Fruit fly (Drosophila melanogaster) whole organism, embryonic: ENCODE measurements around the gene CG13026.
A peak's percentile ranks its signal among the peaks of the same experiment; 100 is the strongest.

Source experiments
- Atf6 ChIP-seq: fragments of 200-800 bp; sonication (Bioruptor generic); IDR thresholded peaks from 2 replicates; pipeline ENCODE4 v1.3.6; 2022; ENCODE audit warnings: missing biosample characterization, missing genetic modification characterization
- B-H1 ChIP-seq: fragments of 200-800 bp; sonication (Bioruptor generic); IDR thresholded peaks from 3 replicates; pipeline ENCODE4 v1.3.6; 2022; ENCODE audit warnings: missing biosample characterization, missing genetic modification characterization
- CG10979 ChIP-seq: fragments of 200-800 bp; sonication (Bioruptor generic); optimal IDR thresholded peaks from 2 replicates; lab custom pipeline; 2018; ENCODE audit warnings: missing biosample characterization, mild to moderate bottlenecking, missing genetic modification characterization, moderate library complexity
- CG11085 ChIP-seq: fragments of 200-800 bp; sonication (Bioruptor generic); IDR thresholded peaks from 2 replicates; pipeline ENCODE4 v1.3.6; 2022; ENCODE audit warnings: missing biosample characterization, missing genetic modification characterization
- CG11093 ChIP-seq: fragments of 200-800 bp; sonication (Bioruptor generic); IDR thresholded peaks from 3 replicates; pipeline ENCODE4 v1.3.6; 2022; ENCODE audit warnings: missing biosample characterization, missing genetic modification characterization
- CG12744 ChIP-seq: fragments of 200-800 bp; sonication (Bioruptor generic); optimal IDR thresholded peaks from 2 replicates; lab custom pipeline; 2016; ENCODE audit warnings: missing biosample characterization, missing genetic modification characterization
- CG13424 ChIP-seq: fragments of 200-800 bp; sonication (Bioruptor generic); optimal IDR thresholded peaks from 2 replicates; lab custom pipeline; 2019; ENCODE audit warnings: missing biosample characterization, mild to moderate bottlenecking, missing genetic modification characterization, moderate library complexity
- CG15269 ChIP-seq: fragments of 200-800 bp; sonication (Bioruptor generic); optimal IDR thresholded peaks from 2 replicates; lab custom pipeline; 2018; ENCODE audit warnings: missing biosample characterization, mild to moderate bottlenecking, missing genetic modification characterization, moderate library complexity
- CG17802 ChIP-seq: fragments of 200-800 bp; sonication (Bioruptor generic); optimal IDR thresholded peaks from 2 replicates; lab custom pipeline; 2018; ENCODE audit warnings: missing biosample characterization, mild to moderate bottlenecking, missing genetic modification characterization, moderate library complexity
- CG32772 ChIP-seq: fragments of 200-800 bp; sonication (Bioruptor generic); IDR thresholded peaks from 2 replicates; pipeline ENCODE4 v1.3.6; 2022; ENCODE audit warnings: missing biosample characterization, missing genetic modification characterization
- CG4730 ChIP-seq: fragments of 200-800 bp; sonication (Bioruptor generic); IDR thresholded peaks from 2 replicates; pipeline ENCODE4 v1.3.6; 2022; ENCODE audit warnings: missing biosample characterization, missing genetic modification characterization
- CG6854 ChIP-seq: fragments of 200-800 bp; sonication (Bioruptor generic); optimal IDR thresholded peaks from 3 replicates; lab custom pipeline; 2017; ENCODE audit warnings: missing biosample characterization, mild to moderate bottlenecking, missing genetic modification characterization
- CG7745 ChIP-seq: fragments of 200-800 bp; sonication (Bioruptor generic); optimal IDR thresholded peaks from 2 replicates; lab custom pipeline; 2018; ENCODE audit warnings: missing biosample characterization, mild to moderate bottlenecking, missing genetic modification characterization, moderate library complexity
- CG7963 ChIP-seq: fragments of 200-800 bp; sonication (Bioruptor generic); IDR thresholded peaks from 3 replicates; pipeline ENCODE4 v1.3.6; 2022; ENCODE audit warnings: missing biosample characterization, missing genetic modification characterization; ENCODE audit not compliant: partially characterized antibody
- CG8388 ChIP-seq: fragments of 200-800 bp; sonication (Bioruptor generic); optimal IDR thresholded peaks from 2 replicates; lab custom pipeline; 2019; ENCODE audit warnings: missing biosample characterization, mild to moderate bottlenecking, missing genetic modification characterization, moderate library complexity
- CG9817 ChIP-seq: fragments of 200-800 bp; sonication (Bioruptor generic); optimal IDR thresholded peaks from 2 replicates; lab custom pipeline; 2018; ENCODE audit warnings: missing biosample characterization, mild to moderate bottlenecking, missing genetic modification characterization, moderate library complexity
- Fer3 ChIP-seq: fragments of 200-800 bp; sonication (Bioruptor generic); optimal IDR thresholded peaks from 2 replicates; lab custom pipeline; 2018; ENCODE audit warnings: missing biosample characterization, mild to moderate bottlenecking, missing genetic modification characterization, moderate library complexity
- HLH3B ChIP-seq: fragments of 200-800 bp; sonication (Bioruptor generic); IDR thresholded peaks from 2 replicates; pipeline ENCODE4 v1.3.6; 2022; ENCODE audit warnings: missing biosample characterization, missing genetic modification characterization
- Hmx ChIP-seq: fragments of 200-800 bp; sonication (Bioruptor generic); optimal IDR thresholded peaks from 2 replicates; lab custom pipeline; 2016; ENCODE audit warnings: missing biosample characterization, missing genetic modification characterization
- Mrtf ChIP-seq: fragments of 200-800 bp; sonication (Bioruptor generic); IDR thresholded peaks from 3 replicates; pipeline ENCODE4 v1.3.6; 2022; ENCODE audit warnings: missing biosample characterization, missing genetic modification characterization
- Nf-YA ChIP-seq: fragments of 200-800 bp; sonication (Bioruptor generic); IDR thresholded peaks from 2 replicates; pipeline ENCODE4 v1.3.6; 2022; ENCODE audit warnings: missing biosample characterization, missing genetic modification characterization
- Ssrp ChIP-seq: fragments of 200-800 bp; sonication (Bioruptor generic); optimal IDR thresholded peaks from 2 replicates; lab custom pipeline; 2018; ENCODE audit warnings: missing biosample characterization, mild to moderate bottlenecking, missing genetic modification characterization, moderate library complexity
- ap ChIP-seq: fragments of 200-800 bp; sonication (Bioruptor generic); IDR thresholded peaks from 2 replicates; pipeline ENCODE4 v1.3.6; 2022; ENCODE audit warnings: missing biosample characterization, missing genetic modification characterization
- ase ChIP-seq: fragments of 200-800 bp; sonication (Bioruptor generic); IDR thresholded peaks from 3 replicates; pipeline ENCODE4 v1.3.6; 2022; ENCODE audit warnings: missing biosample characterization, missing genetic modification characterization
- chif ChIP-seq, 2 experiments: fragments of 200-800 bp; sonication (Bioruptor generic); optimal IDR thresholded peaks; 3 replicates each; lab custom pipeline; 2016; ENCODE audit warnings: missing biosample characterization in 2 of 2, missing genetic modification characterization in 2 of 2
- chinmo ChIP-seq: fragments of 200-800 bp; sonication (Bioruptor generic); IDR thresholded peaks from 4 replicates; pipeline ENCODE4 v1.3.6; 2022; ENCODE audit warnings: missing biosample characterization, missing genetic modification characterization; ENCODE audit not compliant: partially characterized antibody
- crol ChIP-seq: fragments of 200-800 bp; sonication (Bioruptor generic); IDR thresholded peaks from 2 replicates; pipeline ENCODE4 v1.3.6; 2022; ENCODE audit warnings: missing biosample characterization, missing genetic modification characterization
- en ChIP-seq: fragments of 200-800 bp; sonication (Bioruptor generic); optimal IDR thresholded peaks from 2 replicates; lab custom pipeline; 2016; ENCODE audit warnings: missing biosample characterization, missing genetic modification characterization
- fd96Cb ChIP-seq: fragments of 200-800 bp; sonication (Bioruptor generic); optimal IDR thresholded peaks from 2 replicates; lab custom pipeline; 2018; ENCODE audit warnings: missing biosample characterization, mild to moderate bottlenecking, missing genetic modification characterization, moderate library complexity
- ind ChIP-seq: fragments of 200-800 bp; sonication (Bioruptor generic); optimal IDR thresholded peaks from 3 replicates; lab custom pipeline; 2016; ENCODE audit warnings: missing biosample characterization, missing genetic modification characterization
- kay ChIP-seq: fragments of 200-800 bp; sonication (Bioruptor generic); optimal IDR thresholded peaks from 2 replicates; lab custom pipeline; 2016; ENCODE audit warnings: missing biosample characterization, missing genetic modification characterization
- lab ChIP-seq: fragments of 200-800 bp; sonication (Bioruptor generic); optimal IDR thresholded peaks from 3 replicates; lab custom pipeline; 2017; ENCODE audit warnings: missing biosample characterization, missing genetic modification characterization, mild to moderate bottlenecking, moderate library complexity, missing genetic modification reagents
- lmd ChIP-seq: fragments of 200-800 bp; sonication (Bioruptor generic); IDR thresholded peaks from 2 replicates; pipeline ENCODE4 v1.3.6; 2022; ENCODE audit warnings: missing biosample characterization, missing genetic modification characterization
- lola ChIP-seq, 3 experiments: fragments of >200 bp in 2 of 3; fragments of 200-800 bp in 1 of 3; sonication (Bioruptor generic) in 1 of 3; optimal IDR thresholded peaks; 2 replicates each; lab custom pipeline; 2017 to 2019; ENCODE audit warnings: missing biosample characterization in 3 of 3, missing genetic modification characterization in 3 of 3, mild to moderate bottlenecking in 1 of 3, moderate library complexity in 1 of 3
- lov ChIP-seq, 2 experiments: fragments of 200-800 bp in 1 of 2; fragments of >200 bp in 1 of 2; sonication (Bioruptor generic) in 1 of 2; IDR thresholded peaks in 1 of 2; optimal IDR thresholded peaks in 1 of 2; 2 replicates in 1 of 2; 3 replicates in 1 of 2; pipeline versions ENCODE4 v1.3.6 to Lab custom; 2017 to 2022; ENCODE audit warnings: missing biosample characterization in 1 of 2, missing genetic modification characterization in 1 of 2
- otp ChIP-seq: fragments of 200-800 bp; sonication (Bioruptor generic); IDR thresholded peaks from 3 replicates; pipeline ENCODE4, ENCODE4 v1.3.6; 2022; ENCODE audit warnings: missing biosample characterization, missing genetic modification characterization
- sd ChIP-seq: fragments of 200-800 bp; sonication (Bioruptor generic); optimal IDR thresholded peaks from 3 replicates; lab custom pipeline; 2018; ENCODE audit warnings: missing biosample characterization, mild to moderate bottlenecking, missing genetic modification characterization, moderate library complexity
- so ChIP-seq: fragments of 200-800 bp; sonication (Bioruptor generic); IDR thresholded peaks from 3 replicates; pipeline ENCODE4 v1.3.6; 2022; ENCODE audit warnings: missing biosample characterization, missing genetic modification characterization
- ssp ChIP-seq: fragments of 200-800 bp; sonication (Bioruptor generic); IDR thresholded peaks from 2 replicates; pipeline ENCODE4 v1.3.6; 2022; ENCODE audit warnings: missing biosample characterization, missing genetic modification characterization
- stc ChIP-seq: fragments of 200-800 bp; sonication (Bioruptor generic); IDR thresholded peaks from 2 replicates; pipeline ENCODE4 v1.3.6; 2022; ENCODE audit warnings: missing biosample characterization, missing genetic modification characterization
- tgo ChIP-seq: fragments of 200-800 bp; sonication (Bioruptor generic); IDR thresholded peaks from 3 replicates; pipeline ENCODE4 v1.3.6; 2022; ENCODE audit warnings: missing biosample characterization, missing genetic modification characterization
- ttk ChIP-seq: fragments of 200-800 bp; sonication (Bioruptor generic); IDR thresholded peaks from 2 replicates; pipeline ENCODE4 v2.1.2; 2022; ENCODE audit warnings: missing biosample characterization, missing genetic modification characterization
- unpg ChIP-seq: fragments of 200-800 bp; sonication (Bioruptor generic); optimal IDR thresholded peaks from 3 replicates; lab custom pipeline; 2018; ENCODE audit warnings: missing biosample characterization, mild to moderate bottlenecking, missing genetic modification characterization, moderate library complexity
- wek ChIP-seq: fragments of 200-800 bp; sonication (Bioruptor generic); optimal IDR thresholded peaks from 3 replicates; lab custom pipeline; 2018; ENCODE audit warnings: missing biosample characterization, mild to moderate bottlenecking, missing genetic modification characterization, moderate library complexity

The CG13026 gene

dm6 chr3L:16699292-16700026, 26.5 kb downstream of the CG13026 start (continued):
- TF ChIP-seq otp (GFP tag; lab: Robert Waterston, UW) (peak; percentile 57; the same call in 1 of the 3 replicates), CG12744 (GFP tag; lab: Kevin White, UChicago) (no peak), lab (GFP tag; lab: Kevin White, UChicago) (peak; percentile 25), wek (GFP tag; lab: Kevin White, UChicago) (peak; percentile 29)

- TF ChIP-seq crol (peak; percentile 59), sd (tag; lab: Kevin White, UChicago) (peak; percentile 94), Mrtf (no peak), Hmx (GFP tag; lab: Kevin White, UChicago) (no peak), chinmo (0 out of 4 replicates have a peak, but pooled peaks have one; percentile 16), kay (GFP tag; lab: Kevin White, UChicago) (peak; percentile 22), so (GFP tag; lab: Robert Waterston, UW) (peak; percentile 18; the same call in 1 of the 3 replicates)
- TF ChIP-seq, all 482 proteins: peak for 5
Measured at dm6 chr3L:16698089-16698488, 27.9 kb downstream of the CG13026 start.

- TF ChIP-seq CG13424 (tag; lab: Kevin White, UChicago) (peak; percentile 39), Fer3 (tag; lab: Kevin White, UChicago) (peak; percentile 51), CG32772 (peak; percentile 44), ttk (peak; percentile 65), Ssrp (tag; lab: Kevin White, UChicago) (peak; percentile 48), ind (peak; percentile 8), stc (peak; percentile 54), CG11085 (GFP tag; lab: Robert Waterston, UW) (no peak), chif (GFP tag; optimal IDR thresholded peaks at IDR 0.05; lab: Kevin White, UChicago) (no peak), ap (GFP tag; lab: Robert Waterston, UW) (no peak), ssp (GFP tag; lab: Robert Waterston, UW) (peak; percentile 46), CG8388 (GFP tag; lab: Kevin White, UChicago) (peak; percentile 48), fd96Cb (tag; lab: Kevin White, UChicago) (peak; percentile 57), CG11093 (GFP tag; lab: Robert Waterston, UW) (no peak), CG4730 (GFP tag; lab: Robert Waterston, UW) (0 out of 2 replicates have a peak, but pooled peaks have one; percentile 29), B-H1 (GFP tag; lab: Robert Waterston, UW) (0 out of 3 replicates have a peak, but pooled peaks have one; percentile 28), tgo (GFP tag; lab: Robert Waterston, UW) (peak; percentile 61; the same call in 2 of the 3 replicates), lola (GFP tag; optimal IDR thresholded peaks at IDR 0.05; lab: Kevin White, UChicago) (peak in 1 of 3 experiments; percentile 2), CG10979 (tag; lab: Kevin White, UChicago) (peak; percentile 49), CG17802 (tag; lab: Kevin White, UChicago) (no peak), CG7745 (no peak), ase (GFP tag; lab: Robert Waterston, UW) (peak; percentile 35; the same call in 1 of the 3 replicates), en (GFP tag; lab: Kevin White, UChicago) (no peak), CG15269 (tag; lab: Kevin White, UChicago) (peak; percentile 65), CG7963 (no peak), lab (GFP tag; lab: Kevin White, UChicago) (peak; percentile 3), lmd (GFP tag; lab: Robert Waterston, UW) (0 out of 2 replicates have a peak, but pooled peaks have one; percentile 29), Nf-YA (GFP tag; lab: Robert Waterston, UW) (peak; percentile 40; the same call in 1 of the 2 replicates), HLH3B (GFP tag; lab: Robert Waterston, UW) (peak; percentile 71), lov (optimal IDR thresholded peaks at IDR 0.05; lab: Kevin White, UChicago) (no peak), lov (GFP tag; IDR thresholded peaks at IDR 0.05; lab: Robert Waterston, UW) (no peak), CG9817 (tag; lab: Kevin White, UChicago) (peak; percentile 7), Atf6 (GFP tag; lab: Robert Waterston, UW) (peak; percentile 43; the same call in 1 of the 2 replicates), unpg (GFP tag; lab: Kevin White, UChicago) (peak; percentile 42), CG6854 (no peak), so (GFP tag; lab: Robert Waterston, UW) (peak; percentile 41; the same call in 1 of the 3 replicates)
Measured at dm6 chr3L:16697069-16697468, 28.9 kb downstream of the CG13026 start.
